Worm (Caenorhabditis elegans): ENCODE measurements around the gene DH11.2.

DH11.2 gene

ce11 chrII:8028246-8028694, 15.7 kb downstream of the DH11.2 start (continued):
- TF ChIP-seq ceh-100 (GFP tag; IDR thresholded peaks at IDR 0.05) (peak; percentile 69), ceh-91 (GFP tag; IDR thresholded peaks at IDR 0.05) (peak; percentile 60), ztf-6 (GFP tag; IDR thresholded peaks at IDR 0.05) (peak; percentile 75; the same call in 1 of the 2 replicates), lin-40 (tag; optimal IDR thresholded peaks at IDR 0.05) (peak; percentile 90), nfyb-1 (GFP tag; IDR thresholded peaks at IDR 0.05) (peak; percentile 95), bed-1 (GFP tag; IDR thresholded peaks at IDR 0.05) (no peak), ekl-4 (GFP tag; IDR thresholded peaks at IDR 0.05) (peak; percentile 89), nhr-179 (tag; optimal IDR thresholded peaks at IDR 0.05) (no peak), hmg-1.2 (GFP tag; IDR thresholded peaks at IDR 0.05) (peak; percentile 68), lir-1 (GFP tag; conservative IDR thresholded peaks at IDR 0.05) (peak; percentile 95), hlh-26 (GFP tag; conservative IDR thresholded peaks at IDR 0.05) (no peak), lsy-27 (tag; optimal IDR thresholded peaks at IDR 0.05; ENCODE audit: borderline replicate concordance, insufficient read depth) (no peak), C17E4.6 (GFP tag; IDR thresholded peaks at IDR 0.05) (no peak), rec-8 (tag; optimal IDR thresholded peaks at IDR 0.05) (no peak), hmg-20 (GFP tag; IDR thresholded peaks at IDR 0.05) (no peak), nhr-120 (GFP tag; IDR thresholded peaks at IDR 0.05) (no peak), K11D2.4 (GFP tag; IDR thresholded peaks at IDR 0.05) (peak; percentile 93), dpff-1 (tag; optimal IDR thresholded peaks at IDR 0.05) (no peak), lag-1 (GFP tag; IDR thresholded peaks at IDR 0.05) (no peak), ztf-18 (tag; optimal IDR thresholded peaks at IDR 0.05) (peak; percentile 78), tbp1 (GFP tag; optimal IDR thresholded peaks at IDR 0.05) (peak; percentile 64), somi-1 (GFP tag; optimal IDR thresholded peaks at IDR 0.05) (peak; percentile 86), ama-1 (optimal IDR thresholded peaks at IDR 0.05) (no peak), ama-1 (GFP tag; optimal IDR thresholded peaks at IDR 0.05) (peak in 1 of 2 experiments; percentile 18), B0035.1 (tag; optimal IDR thresholded peaks at IDR 0.05) (peak; percentile 52), D2030.7 (GFP tag; IDR thresholded peaks at IDR 0.05) (no peak), snpc-3.4 (tag; optimal IDR thresholded peaks at IDR 0.05) (peak; percentile 17), Y79H2A.3 (GFP tag; conservative IDR thresholded peaks at IDR 0.05) (no peak), ceh-58 (GFP tag; IDR thresholded peaks at IDR 0.05) (no peak), lin-54 (GFP tag; optimal IDR thresholded peaks at IDR 0.05) (peak; percentile 78), sptf-2 (GFP tag; optimal IDR thresholded peaks at IDR 0.05) (peak; percentile 18), rpc-1 (optimal IDR thresholded peaks at IDR 0.05) (no peak), rpc-1 (tag; optimal IDR thresholded peaks at IDR 0.05) (no peak), chd-7 (tag; optimal IDR thresholded peaks at IDR 0.05) (peak; percentile 91), aptf-3 (GFP tag; IDR thresholded peaks at IDR 0.05) (no peak), snpc-1.1 (tag; optimal IDR thresholded peaks at IDR 0.05; ENCODE audit: insufficient read depth) (no peak), sea-2 (GFP tag; IDR thresholded peaks at IDR 0.05) (0 out of 2 replicates have a peak, but pooled peaks have one; percentile 79), C06A6.2 (GFP tag; conservative IDR thresholded peaks at IDR 0.05) (peak; percentile 74), F10E7.11 (tag; optimal IDR thresholded peaks at IDR 0.05) (peak; percentile 23), die-1 (tag; optimal IDR thresholded peaks at IDR 0.05) (peak; percentile 65), T07F8.4 (tag; optimal IDR thresholded peaks at IDR 0.05) (peak; percentile 46), dpl-1 (GFP tag; optimal IDR thresholded peaks at IDR 0.05) (no peak), ztf-22 (GFP tag; optimal IDR thresholded peaks at IDR 0.05) (peak; percentile 72), egl-44 (GFP tag; IDR thresholded peaks at IDR 0.05) (no peak), tbx-9 (tag; optimal IDR thresholded peaks at IDR 0.05; ENCODE audit: borderline replicate concordance) (no peak), F37B4.10 (GFP tag; IDR thresholded peaks at IDR 0.05) (no peak), nhr-90 (tag; optimal IDR thresholded peaks at IDR 0.05) (peak; percentile 72), madf-8 (GFP tag; conservative IDR thresholded peaks at IDR 0.05) (0 out of 2 replicates have a peak, but pooled peaks have one; percentile 14), ceh-40 (GFP tag; IDR thresholded peaks at IDR 0.05) (0 out of 2 replicates have a peak, but pooled peaks have one; percentile 30)
